Worm (Caenorhabditis elegans) whole organism, L1 larva: ENCODE data around the gene grl-9.

ENCODE experiments used
- Y116A8C.19 ChIP-seq: sonication (generic microtip); optimal IDR thresholded peaks from 2 replicates; lab custom pipeline; 2016; ENCODE audit warnings: missing compliant biosample characterization, missing genetic modification characterization, borderline replicate concordance
- blmp-1 ChIP-seq: fragments of 150-350 bp; optimal IDR thresholded peaks from 2 replicates; lab custom pipeline; 2014; ENCODE audit warnings: missing biosample characterization, missing genetic modification characterization
- lin-13 ChIP-seq: fragments of 150-350 bp; optimal IDR thresholded peaks from 2 replicates; lab custom pipeline; 2014; ENCODE audit warnings: missing biosample characterization, missing genetic modification reagents, missing genetic modification characterization
- lin-15B ChIP-seq: fragments of 150-350 bp; sonication (generic microtip); optimal IDR thresholded peaks from 3 replicates; lab custom pipeline; 2014; ENCODE audit warnings: missing biosample characterization, missing genetic modification characterization
- lin-35 ChIP-seq, 2 experiments: fragments of 150-350 bp; optimal IDR thresholded peaks; 2 replicates each; lab custom pipeline; 2014; ENCODE audit warnings: missing biosample characterization in 2 of 2, missing genetic modification characterization in 2 of 2, missing genetic modification reagents in 2 of 2
- mdl-1 ChIP-seq, 2 experiments: fragments of 150-350 bp; optimal IDR thresholded peaks; 2 replicates each; lab custom pipeline; 2014 to 2017; ENCODE audit warnings: missing biosample characterization in 2 of 2, missing genetic modification characterization in 2 of 2, inconsistent platforms in 1 of 2
- nhr-11 ChIP-seq: fragments of 150-350 bp; optimal IDR thresholded peaks from 2 replicates; lab custom pipeline; 2014; ENCODE audit warnings: missing biosample characterization, missing genetic modification characterization
- nhr-237 ChIP-seq: fragments of 150-350 bp; optimal IDR thresholded peaks from 2 replicates; lab custom pipeline; 2014; ENCODE audit warnings: missing biosample characterization, missing genetic modification characterization
- nhr-77 ChIP-seq: fragments of 150-350 bp; optimal IDR thresholded peaks from 2 replicates; lab custom pipeline; 2014; ENCODE audit warnings: missing biosample characterization, missing genetic modification characterization
- skn-1 ChIP-seq: fragments of 150-350 bp; optimal IDR thresholded peaks from 2 replicates; lab custom pipeline; 2014; ENCODE audit warnings: missing biosample characterization, missing genetic modification characterization
- unc-62 ChIP-seq: fragments of 150-350 bp; optimal IDR thresholded peaks from 2 replicates; lab custom pipeline; 2014; ENCODE audit warnings: missing biosample characterization, missing genetic modification reagents, missing genetic modification characterization

- TF ChIP-seq blmp-1 (tag; lab: Kevin White, UChicago): no peak
- no peak for TF ChIP-seq lin-15B (tag; lab: Kevin White, UChicago)
- TF ChIP-seq lin-13: no peak
- TF ChIP-seq skn-1: no peak
- no peak for TF ChIP-seq mdl-1 (tag; optimal IDR thresholded peaks at IDR 0.05; lab: Kevin White, UChicago)
- TF ChIP-seq nhr-237 (tag; lab: Kevin White, UChicago): no peak
- TF ChIP-seq nhr-77 (tag; lab: Kevin White, UChicago): no peak
- no peak for TF ChIP-seq nhr-11
- no peak for TF ChIP-seq unc-62 (GFP tag; lab: Kevin White, UChicago)
- no peak for TF ChIP-seq lin-35 (GFP tag; optimal IDR thresholded peaks at IDR 0.05; lab: Kevin White, UChicago)
- no peak for TF ChIP-seq Y116A8C.19 (tag; lab: Kevin White, UChicago)
Measured at ce11 chrV:6780676-6781075, 49.2 kb upstream of the grl-9 start.
